Worm (Caenorhabditis elegans) whole organism, L3 larva: ENCODE data around the gene pccb-1.
A peak's percentile ranks its signal among the peaks of the same experiment; 100 is the strongest.

Source experiments
- R02D3.7 ChIP-seq: fragments of 150-350 bp; optimal IDR thresholded peaks from 2 replicates; lab custom pipeline; 2014; ENCODE audit warnings: missing biosample characterization, missing genetic modification characterization
- ZK546.5 ChIP-seq: sonication (generic microtip); optimal IDR thresholded peaks from 2 replicates; lab custom pipeline; 2017; ENCODE audit warnings: missing biosample characterization, missing genetic modification characterization
- aly-2 ChIP-seq: fragments of 150-350 bp; optimal IDR thresholded peaks from 2 replicates; lab custom pipeline; 2014; ENCODE audit warnings: missing biosample characterization, missing genetic modification characterization
- ama-1 ChIP-seq: fragments of 150-350 bp; optimal IDR thresholded peaks from 2 replicates; lab custom pipeline; 2018
- ceh-16 ChIP-seq: sonication (generic microtip); optimal IDR thresholded peaks from 2 replicates; lab custom pipeline; 2017; ENCODE audit warnings: missing biosample characterization, missing genetic modification characterization
- ceh-28 ChIP-seq: fragments of 150-350 bp; optimal IDR thresholded peaks from 2 replicates; lab custom pipeline; 2014; ENCODE audit warnings: missing biosample characterization, missing genetic modification reagents, missing genetic modification characterization
- ceh-82 ChIP-seq: fragments of 150-350 bp; optimal IDR thresholded peaks from 2 replicates; lab custom pipeline; 2014; ENCODE audit warnings: missing biosample characterization, missing genetic modification characterization
- ceh-9 ChIP-seq: sonication (generic microtip); optimal IDR thresholded peaks from 2 replicates; lab custom pipeline; 2018; ENCODE audit warnings: missing biosample characterization, missing genetic modification characterization
- daf-12 ChIP-seq: fragments of 150-350 bp; optimal IDR thresholded peaks from 2 replicates; lab custom pipeline; 2014; ENCODE audit warnings: missing biosample characterization, missing genetic modification reagents, missing genetic modification characterization
- egl-27 ChIP-seq: sonication (generic microtip); optimal IDR thresholded peaks from 4 replicates; lab custom pipeline; 2017; ENCODE audit warnings: missing biosample characterization, missing genetic modification reagents, missing genetic modification characterization
- egl-5 ChIP-seq: fragments of 150-350 bp; optimal IDR thresholded peaks from 2 replicates; lab custom pipeline; 2017; ENCODE audit warnings: missing biosample characterization, missing genetic modification reagents, missing genetic modification characterization, inconsistent platforms
- elt-1 ChIP-seq: fragments of 150-350 bp; optimal IDR thresholded peaks from 2 replicates; lab custom pipeline; 2014; ENCODE audit warnings: missing biosample characterization, missing genetic modification characterization
- elt-2 ChIP-seq: sonication (generic microtip); optimal IDR thresholded peaks from 2 replicates; lab custom pipeline; 2016; ENCODE audit warnings: missing genetic modification reagents, mild to moderate bottlenecking, missing genetic modification characterization, missing compliant biosample characterization
- elt-3 ChIP-seq, 3 experiments: fragments of 150-350 bp in 1 of 3; sonication (generic microtip) in 2 of 3; optimal IDR thresholded peaks; 2 replicates in 2 of 3; 4 replicates in 1 of 3; lab custom pipeline; 2014 to 2017; ENCODE audit warnings: missing biosample characterization in 3 of 3, missing genetic modification characterization in 3 of 3
- eor-1 ChIP-seq, 2 experiments: fragments of 150-350 bp; optimal IDR thresholded peaks; 2 replicates each; lab custom pipeline; 2014 to 2018; ENCODE audit warnings: missing biosample characterization in 2 of 2, missing genetic modification characterization in 2 of 2
- fkh-10 ChIP-seq: sonication (generic microtip); optimal IDR thresholded peaks from 2 replicates; lab custom pipeline; 2017; ENCODE audit warnings: missing biosample characterization, missing genetic modification reagents, missing genetic modification characterization
- fkh-2 ChIP-seq: fragments of 150-350 bp; optimal IDR thresholded peaks from 2 replicates; lab custom pipeline; 2014; ENCODE audit warnings: missing biosample characterization, missing genetic modification reagents, missing genetic modification characterization
- fos-1 ChIP-seq: fragments of 150-350 bp; optimal IDR thresholded peaks from 2 replicates; lab custom pipeline; 2014; ENCODE audit warnings: missing biosample characterization, missing genetic modification characterization
- hmg-11 ChIP-seq: sonication (generic microtip); optimal IDR thresholded peaks from 2 replicates; lab custom pipeline; 2016; ENCODE audit warnings: missing genetic modification characterization, missing compliant biosample characterization
- jun-1 ChIP-seq: fragments of 150-350 bp; optimal IDR thresholded peaks from 2 replicates; lab custom pipeline; 2014; ENCODE audit warnings: missing biosample characterization, missing genetic modification reagents, missing genetic modification characterization
- lin-15B ChIP-seq: fragments of 150-350 bp; optimal IDR thresholded peaks from 2 replicates; lab custom pipeline; 2014; ENCODE audit warnings: missing biosample characterization, missing genetic modification characterization
- lin-39 ChIP-seq: fragments of 150-350 bp; optimal IDR thresholded peaks from 2 replicates; lab custom pipeline; 2018; ENCODE audit warnings: missing biosample characterization, missing genetic modification reagents, missing genetic modification characterization
- lsy-12 ChIP-seq: sonication (generic microtip); optimal IDR thresholded peaks from 2 replicates; lab custom pipeline; 2016; ENCODE audit warnings: mild to moderate bottlenecking, missing genetic modification characterization, missing compliant biosample characterization
- mdl-1 ChIP-seq: fragments of 150-350 bp; optimal IDR thresholded peaks from 2 replicates; lab custom pipeline; 2014; ENCODE audit warnings: missing biosample characterization, missing genetic modification characterization
- mml-1 ChIP-seq: fragments of 150-350 bp; sonication (generic microtip); optimal IDR thresholded peaks from 3 replicates; lab custom pipeline; 2014; ENCODE audit warnings: missing biosample characterization, missing genetic modification characterization
- nfya-1 ChIP-seq: sonication (generic microtip); optimal IDR thresholded peaks from 2 replicates; lab custom pipeline; 2017; ENCODE audit warnings: missing genetic modification characterization, mild to moderate bottlenecking, missing compliant biosample characterization, antibody characterized with exemption, moderate library complexity; ENCODE audit not compliant: insufficient read depth
- nhr-11 ChIP-seq: fragments of 150-350 bp; optimal IDR thresholded peaks from 2 replicates; lab custom pipeline; 2014; ENCODE audit warnings: missing biosample characterization, missing genetic modification characterization
- nhr-12 ChIP-seq: fragments of 150-350 bp; optimal IDR thresholded peaks from 2 replicates; lab custom pipeline; 2014; ENCODE audit warnings: missing biosample characterization, missing genetic modification characterization
- nhr-23 ChIP-seq: fragments of 150-350 bp; optimal IDR thresholded peaks from 2 replicates; lab custom pipeline; 2014; ENCODE audit warnings: missing biosample characterization, missing genetic modification reagents, missing genetic modification characterization
- nhr-237 ChIP-seq: fragments of 150-350 bp; optimal IDR thresholded peaks from 2 replicates; lab custom pipeline; 2014; ENCODE audit warnings: missing biosample characterization, missing genetic modification characterization
- nhr-25 ChIP-seq: sonication (generic microtip); optimal IDR thresholded peaks from 2 replicates; lab custom pipeline; 2017; ENCODE audit warnings: missing biosample characterization, missing genetic modification characterization
- nhr-28 ChIP-seq: fragments of 150-350 bp; optimal IDR thresholded peaks from 2 replicates; lab custom pipeline; 2014; ENCODE audit warnings: missing biosample characterization, missing genetic modification characterization
- nhr-43 ChIP-seq: sonication (generic microtip); optimal IDR thresholded peaks from 2 replicates; lab custom pipeline; 2016; ENCODE audit warnings: mild to moderate bottlenecking, missing genetic modification characterization, missing compliant biosample characterization; ENCODE audit not compliant: poor library complexity, severe bottlenecking
- nhr-67 ChIP-seq: fragments of 150-350 bp; optimal IDR thresholded peaks from 2 replicates; lab custom pipeline; 2014; ENCODE audit warnings: missing biosample characterization, missing genetic modification characterization
- nhr-76 ChIP-seq: fragments of 150-350 bp; sonication (generic microtip); optimal IDR thresholded peaks from 5 replicates; lab custom pipeline; 2014; ENCODE audit warnings: missing biosample characterization, missing genetic modification characterization
- nhr-77 ChIP-seq: fragments of 150-350 bp; optimal IDR thresholded peaks from 2 replicates; lab custom pipeline; 2014; ENCODE audit warnings: missing biosample characterization, missing genetic modification characterization
- pha-4 ChIP-seq: fragments of 150-350 bp; optimal IDR thresholded peaks from 2 replicates; lab custom pipeline; 2014; ENCODE audit warnings: missing biosample characterization, missing genetic modification reagents, missing genetic modification characterization
- pqm-1 ChIP-seq: fragments of 150-350 bp; optimal IDR thresholded peaks from 2 replicates; lab custom pipeline; 2017; ENCODE audit warnings: missing biosample characterization, missing genetic modification characterization, inconsistent platforms
- sea-2 ChIP-seq: fragments of 150-350 bp; sonication (generic microtip); optimal IDR thresholded peaks from 4 replicates; lab custom pipeline; 2014; ENCODE audit warnings: missing biosample characterization, missing genetic modification reagents, missing genetic modification characterization
- skn-1 ChIP-seq: fragments of 150-350 bp; optimal IDR thresholded peaks from 2 replicates; lab custom pipeline; 2014; ENCODE audit warnings: missing biosample characterization, missing genetic modification characterization
- snpc-4 ChIP-seq: fragments of 150-350 bp; optimal IDR thresholded peaks from 2 replicates; lab custom pipeline; 2014; ENCODE audit warnings: missing biosample characterization, missing genetic modification characterization
- tbx-2 ChIP-seq: sonication (generic microtip); optimal IDR thresholded peaks from 2 replicates; lab custom pipeline; 2016; ENCODE audit warnings: mild to moderate bottlenecking, missing genetic modification characterization, missing compliant biosample characterization
- unc-39 ChIP-seq: sonication (generic microtip); optimal IDR thresholded peaks from 4 replicates; lab custom pipeline; 2017; ENCODE audit warnings: missing biosample characterization, missing genetic modification characterization
- unc-62 ChIP-seq: fragments of 150-350 bp; sonication (generic microtip); optimal IDR thresholded peaks from 4 replicates; lab custom pipeline; 2014; ENCODE audit warnings: missing biosample characterization, missing genetic modification reagents, missing genetic modification characterization
- zag-1 ChIP-seq: fragments of 150-350 bp; optimal IDR thresholded peaks from 2 replicates; lab custom pipeline; 2014; ENCODE audit warnings: missing biosample characterization, missing genetic modification characterization
- ztf-11 ChIP-seq: fragments of 150-350 bp; optimal IDR thresholded peaks from 2 replicates; lab custom pipeline; 2014; ENCODE audit warnings: missing biosample characterization, missing genetic modification characterization
- ztf-4 ChIP-seq: fragments of 150-350 bp; optimal IDR thresholded peaks from 2 replicates; lab custom pipeline; 2014; ENCODE audit warnings: missing biosample characterization, missing genetic modification characterization

Gene pccb-1

ce11 chrX:3087647-3088046, 1.7 kb upstream of the pccb-1 start:
- TF ChIP-seq ceh-28 (peak; percentile 35), elt-1 (tag; lab: Kevin White, UChicago) (no peak), pha-4 (tag; lab: Kevin White, UChicago) (peak; percentile 27), egl-5 (tag; lab: Kevin White, UChicago) (no peak), snpc-4 (tag; lab: Kevin White, UChicago) (no peak)

ce11 chrX:3089894-3090414, 605 bp downstream of the pccb-1 start:
- TF ChIP-seq ceh-82 (tag; lab: Kevin White, UChicago) (no peak), mml-1 (peak; percentile 44), nhr-237 (tag; lab: Kevin White, UChicago) (no peak), unc-39 (tag; lab: Kevin White, UChicago) (no peak), pqm-1 (tag; lab: Kevin White, UChicago) (peak; percentile 75), snpc-4 (tag; lab: Kevin White, UChicago) (no peak), egl-27 (no peak), tbx-2 (tag; lab: Kevin White, UChicago) (peak; percentile 24), lin-39 (tag; lab: Kevin White, UChicago) (peak; percentile 93), egl-5 (tag; lab: Kevin White, UChicago) (no peak), nhr-28 (tag; lab: Kevin White, UChicago) (no peak), fkh-10 (no peak), elt-3 (tag; optimal IDR thresholded peaks at IDR 0.05; lab: Kevin White, UChicago) (no peak), ZK546.5 (tag; lab: Kevin White, UChicago) (no peak), nhr-77 (tag; lab: Kevin White, UChicago) (no peak), ceh-9 (tag; lab: Kevin White, UChicago) (no peak), nhr-11 (no peak), daf-12 (tag; lab: Kevin White, UChicago) (no peak), ceh-28 (peak; percentile 53), nhr-25 (tag; lab: Kevin White, UChicago) (no peak), eor-1 (tag; optimal IDR thresholded peaks at IDR 0.05; lab: Kevin White, UChicago) (no peak), nhr-67 (tag; lab: Kevin White, UChicago) (no peak), sea-2 (GFP tag; lab: Kevin White, UChicago) (no peak), aly-2 (tag; lab: Kevin White, UChicago) (no peak), pha-4 (tag; lab: Kevin White, UChicago) (peak; percentile 45), ztf-11 (no peak), R02D3.7 (no peak), ama-1 (lab: Kevin White, UChicago) (peak; percentile 55), nhr-76 (tag; lab: Kevin White, UChicago) (no peak), lsy-12 (tag; lab: Kevin White, UChicago) (no peak), elt-2 (peak; percentile 93), jun-1 (tag; lab: Kevin White, UChicago) (peak; percentile 16), fos-1 (tag; lab: Kevin White, UChicago) (no peak), fkh-2 (tag; lab: Kevin White, UChicago) (no peak), nfya-1 (tag; lab: Kevin White, UChicago) (peak; percentile 43), mdl-1 (tag; lab: Kevin White, UChicago) (peak; percentile 19), lin-15B (tag; lab: Kevin White, UChicago) (no peak), zag-1 (tag; lab: Kevin White, UChicago) (no peak), nhr-43 (tag; lab: Kevin White, UChicago) (peak; percentile 6), skn-1 (tag; lab: Kevin White, UChicago) (no peak), nhr-23 (tag; lab: Kevin White, UChicago) (no peak), ztf-4 (tag; lab: Kevin White, UChicago) (no peak), hmg-11 (tag; lab: Kevin White, UChicago) (no peak), unc-62 (GFP tag; lab: Kevin White, UChicago) (no peak), elt-1 (tag; lab: Kevin White, UChicago) (no peak), nhr-12 (tag; lab: Kevin White, UChicago) (no peak), ceh-16 (no peak)
